Worm (Caenorhabditis elegans) whole organism, mixed stage, embryonic: ENCODE measurements around the gene inx-1.
A peak's percentile ranks its signal among the peaks of the same experiment; 100 is the strongest.

Experiments used
- M03D4.4 ChIP-seq: sonication (generic microtip); optimal IDR thresholded peaks from 2 replicates; lab custom pipeline; 2017; ENCODE audit warnings: mild to moderate bottlenecking, missing genetic modification characterization, missing compliant biosample characterization
- bed-3 ChIP-seq: fragments of 200-800 bp; sonication (Bioruptor generic); optimal IDR thresholded peaks from 3 replicates; lab custom pipeline; 2018; ENCODE audit warnings: mild to moderate bottlenecking, missing genetic modification characterization, moderate library complexity, missing compliant biosample characterization
- blmp-1 ChIP-seq: fragments of 150-350 bp; optimal IDR thresholded peaks from 2 replicates; lab custom pipeline; 2014; ENCODE audit warnings: missing biosample characterization, missing genetic modification characterization
- ceh-39 ChIP-seq: fragments of 150-350 bp; optimal IDR thresholded peaks from 2 replicates; lab custom pipeline; 2014; ENCODE audit warnings: missing biosample characterization, missing genetic modification characterization
- ceh-43 ChIP-seq: fragments of 200-800 bp; sonication (Bioruptor generic); optimal IDR thresholded peaks from 2 replicates; lab custom pipeline; 2018; ENCODE audit warnings: mild to moderate bottlenecking, missing genetic modification characterization, moderate library complexity, missing compliant biosample characterization
- ceh-83 ChIP-seq: fragments of 200-800 bp; sonication (Bioruptor generic); optimal IDR thresholded peaks from 2 replicates; lab custom pipeline; 2018; ENCODE audit warnings: mild to moderate bottlenecking, missing genetic modification characterization, missing compliant biosample characterization
- ces-1 ChIP-seq: fragments of 150-350 bp; optimal IDR thresholded peaks from 2 replicates; lab custom pipeline; 2014; ENCODE audit warnings: missing biosample characterization, missing genetic modification reagents, missing genetic modification characterization
- cnd-1 ChIP-seq: fragments of 200-800 bp; sonication (Bioruptor generic); optimal IDR thresholded peaks from 2 replicates; lab custom pipeline; 2018; ENCODE audit warnings: mild to moderate bottlenecking, missing genetic modification characterization, missing compliant biosample characterization
- drap-1 ChIP-seq: fragments of 200-800 bp; sonication (Bioruptor generic); optimal IDR thresholded peaks from 3 replicates; lab custom pipeline; 2018; ENCODE audit warnings: mild to moderate bottlenecking, missing genetic modification characterization, missing compliant biosample characterization
- elt-1 ChIP-seq: sonication (generic microtip); optimal IDR thresholded peaks from 2 replicates; lab custom pipeline; 2017; ENCODE audit warnings: missing genetic modification characterization, mild to moderate bottlenecking, missing compliant biosample characterization, antibody characterized with exemption, moderate library complexity, borderline replicate concordance; ENCODE audit not compliant: insufficient read depth
- elt-3 ChIP-seq: fragments of 150-350 bp; optimal IDR thresholded peaks from 2 replicates; lab custom pipeline; 2014; ENCODE audit warnings: missing biosample characterization, missing genetic modification characterization
- flh-1 ChIP-seq: fragments of 200-800 bp; sonication (Bioruptor generic); optimal IDR thresholded peaks from 2 replicates; lab custom pipeline; 2018; ENCODE audit warnings: mild to moderate bottlenecking, missing genetic modification characterization, moderate library complexity, missing compliant biosample characterization
- ham-2 ChIP-seq: fragments of 200-800 bp; sonication (Bioruptor generic); optimal IDR thresholded peaks from 2 replicates; lab custom pipeline; 2018; ENCODE audit warnings: mild to moderate bottlenecking, missing genetic modification characterization, missing compliant biosample characterization
- hlh-1 ChIP-seq: fragments of 150-350 bp; optimal IDR thresholded peaks from 2 replicates; lab custom pipeline; 2014; ENCODE audit warnings: missing biosample characterization, missing genetic modification reagents, missing genetic modification characterization
- lin-13 ChIP-seq: fragments of 150-350 bp; optimal IDR thresholded peaks from 2 replicates; lab custom pipeline; 2014; ENCODE audit warnings: missing biosample characterization, missing genetic modification characterization
- lsy-2 ChIP-seq: fragments of 150-350 bp; optimal IDR thresholded peaks from 2 replicates; lab custom pipeline; 2014; ENCODE audit warnings: missing biosample characterization, missing genetic modification characterization
- mep-1 ChIP-seq: fragments of 150-350 bp; optimal IDR thresholded peaks from 2 replicates; lab custom pipeline; 2017; ENCODE audit warnings: missing biosample characterization, missing genetic modification reagents, missing genetic modification characterization, inconsistent platforms
- mls-2 ChIP-seq: sonication (generic microtip); optimal IDR thresholded peaks from 2 replicates; lab custom pipeline; 2016; ENCODE audit warnings: mild to moderate bottlenecking, missing genetic modification characterization, moderate library complexity, missing compliant biosample characterization
- nhr-237 ChIP-seq: fragments of 150-350 bp; optimal IDR thresholded peaks from 2 replicates; lab custom pipeline; 2014; ENCODE audit warnings: missing biosample characterization, missing genetic modification characterization
- nhr-76 ChIP-seq: sonication (generic microtip); optimal IDR thresholded peaks from 2 replicates; lab custom pipeline; 2017; ENCODE audit warnings: missing biosample characterization, missing genetic modification characterization
- pha-4 ChIP-seq: fragments of 150-350 bp; optimal IDR thresholded peaks from 2 replicates; lab custom pipeline; 2018; ENCODE audit warnings: missing biosample characterization, missing genetic modification reagents, missing genetic modification characterization
- sem-2 ChIP-seq: fragments of 200-800 bp; sonication (Bioruptor generic); optimal IDR thresholded peaks from 2 replicates; lab custom pipeline; 2018; ENCODE audit warnings: mild to moderate bottlenecking, missing genetic modification characterization, missing compliant biosample characterization
- snpc-4 ChIP-seq: fragments of 150-350 bp; optimal IDR thresholded peaks from 2 replicates; lab custom pipeline; 2014; ENCODE audit warnings: missing biosample characterization, missing genetic modification characterization
- sptf-1 ChIP-seq: sonication (generic microtip); optimal IDR thresholded peaks from 2 replicates; lab custom pipeline; 2017; ENCODE audit warnings: mild to moderate bottlenecking, missing genetic modification characterization, moderate library complexity, missing compliant biosample characterization
- tbx-8 ChIP-seq: fragments of 200-800 bp; sonication (Bioruptor generic); optimal IDR thresholded peaks from 2 replicates; lab custom pipeline; 2018; ENCODE audit warnings: mild to moderate bottlenecking, missing genetic modification characterization, moderate library complexity, missing compliant biosample characterization
- unc-120 ChIP-seq: sonication (generic microtip); optimal IDR thresholded peaks from 2 replicates; lab custom pipeline; 2017; ENCODE audit warnings: missing genetic modification characterization, missing compliant biosample characterization; ENCODE audit not compliant: poor library complexity, severe bottlenecking
- unc-62 ChIP-seq: fragments of 150-350 bp; optimal IDR thresholded peaks from 2 replicates; lab custom pipeline; 2014; ENCODE audit warnings: missing biosample characterization, missing genetic modification reagents, missing genetic modification characterization
- zip-8 ChIP-seq: fragments of 150-350 bp; optimal IDR thresholded peaks from 2 replicates; lab custom pipeline; 2014; ENCODE audit warnings: missing biosample characterization, missing genetic modification characterization

inx-1 gene

ce11 chrX:6934453-6934852 lies 21.7 kb downstream of the inx-1 start:
- TF ChIP-seq bed-3 (no peak), mep-1 (tag; lab: Kevin White, UChicago) (peak; percentile 27), blmp-1 (tag; lab: Kevin White, UChicago) (peak; percentile 96), nhr-76 (tag; lab: Kevin White, UChicago) (no peak), lsy-2 (tag; lab: Kevin White, UChicago) (peak; percentile 19), ces-1 (peak; percentile 62), pha-4 (tag; lab: Kevin White, UChicago) (peak; percentile 3)

ce11 chrX:6932134-6932533 lies 24.1 kb downstream of the inx-1 start, which contains the start of gene F14B8.6:
F14B8.6 (minus strand) TSS chrX:6932425.
- TF ChIP-seq hlh-1 (tag; lab: Kevin White, UChicago) = no peak
- TF ChIP-seq pha-4 (tag; lab: Kevin White, UChicago) = peak; percentile 69
- TF ChIP-seq cnd-1 = no peak

- TF ChIP-seq cnd-1 (no peak), ceh-83 (GFP tag; lab: Kevin White, UChicago) (peak; percentile 38)
These were observed 27.6 kb downstream of the inx-1 start, which contains the start of gene F14B8.5 for ce11 chrX:6928578-6928977. F14B8.5 (minus strand) TSS chrX:6928704.

ce11 chrX:6926952-6927351 lies 29.2 kb downstream of the inx-1 start:
- TF ChIP-seq pha-4 (tag; lab: Kevin White, UChicago) = peak; percentile 5
- TF ChIP-seq elt-1 (tag; lab: Kevin White, UChicago) = no peak

ce11 chrX:6924461-6924860 lies 31.7 kb downstream of the inx-1 start, which contains the start of gene otpl-3:
otpl-3 (minus strand) TSS chrX:6924764.
- TF ChIP-seq unc-120 (tag; lab: Kevin White, UChicago) (no peak), lin-13 (no peak), elt-3 (tag; lab: Kevin White, UChicago) (no peak), elt-1 (tag; lab: Kevin White, UChicago) (no peak), tbx-8 (GFP tag; lab: Kevin White, UChicago) (no peak), flh-1 (no peak), cnd-1 (no peak), hlh-1 (tag; lab: Kevin White, UChicago) (no peak), ceh-39 (no peak), lsy-2 (tag; lab: Kevin White, UChicago) (no peak), blmp-1 (tag; lab: Kevin White, UChicago) (no peak), nhr-237 (no peak), mep-1 (tag; lab: Kevin White, UChicago) (no peak), M03D4.4 (tag; lab: Kevin White, UChicago) (no peak), zip-8 (tag; lab: Kevin White, UChicago) (no peak), sem-2 (GFP tag; lab: Kevin White, UChicago) (no peak)
- TF ChIP-seq, all 35 proteins: peak for 0

- TF ChIP-seq ham-2 (GFP tag; lab: Kevin White, UChicago) = no peak
- no peak for TF ChIP-seq bed-3
- no peak for TF ChIP-seq sptf-1 (tag; lab: Kevin White, UChicago)
- no peak for TF ChIP-seq snpc-4
- no peak for TF ChIP-seq nhr-237
- TF ChIP-seq ceh-83 (GFP tag; lab: Kevin White, UChicago) = no peak
- no peak for TF ChIP-seq unc-62 (GFP tag; lab: Kevin White, UChicago)
- TF ChIP-seq drap-1 = no peak
- TF ChIP-seq elt-1 (tag; lab: Kevin White, UChicago) = no peak
- no peak for TF ChIP-seq tbx-8 (GFP tag; lab: Kevin White, UChicago)
- no peak for TF ChIP-seq M03D4.4 (tag; lab: Kevin White, UChicago)
- TF ChIP-seq mep-1 (tag; lab: Kevin White, UChicago) = no peak
- TF ChIP-seq mls-2 (tag; lab: Kevin White, UChicago) = no peak
- no peak for TF ChIP-seq ceh-43 (GFP tag; lab: Kevin White, UChicago)
- no peak for TF ChIP-seq unc-120 (tag; lab: Kevin White, UChicago)
- TF ChIP-seq blmp-1 (tag; lab: Kevin White, UChicago) = no peak
- no peak for TF ChIP-seq pha-4 (tag; lab: Kevin White, UChicago)
These were observed 36.1 kb downstream of the inx-1 start for ce11 chrX:6920132-6920531.
